Worm (Caenorhabditis elegans): ENCODE results near the gene srt-18.

DNA sequence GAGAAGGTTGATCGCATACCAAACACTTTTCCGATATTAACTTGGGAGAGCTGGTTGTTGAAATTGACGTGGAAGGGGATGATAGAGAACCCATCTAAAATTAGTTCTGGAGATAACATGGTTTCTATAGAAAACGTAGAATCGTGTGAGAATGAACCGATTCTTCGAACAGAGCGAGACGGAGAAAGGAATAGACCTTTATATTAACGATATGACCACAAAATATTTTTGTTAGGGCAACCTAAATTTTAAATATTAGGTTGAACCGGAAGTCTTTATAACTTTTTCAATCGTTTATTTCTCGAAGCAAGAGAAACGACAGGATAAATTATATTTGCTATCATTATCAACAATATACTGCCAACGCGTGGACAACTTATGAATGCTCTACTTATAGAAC, 49.4 kb downstream of the srt-18 start, which contains the start of gene nhr-219:
- no peak for TF ChIP-seq nhr-19 (GFP tag; conservative IDR thresholded peaks at IDR 0.05)
- TF ChIP-seq ztf-11 (tag; optimal IDR thresholded peaks at IDR 0.05), result no peak
- TF ChIP-seq ceh-82 (tag; optimal IDR thresholded peaks at IDR 0.05), result no peak
- no peak for TF ChIP-seq ces-1 (GFP tag; optimal IDR thresholded peaks at IDR 0.05)
- TF ChIP-seq unc-86 (tag; optimal IDR thresholded peaks at IDR 0.05), result no peak
- no peak for TF ChIP-seq lin-15B (tag; optimal IDR thresholded peaks at IDR 0.05)
- TF ChIP-seq skn-1 (tag; optimal IDR thresholded peaks at IDR 0.05), result no peak
- no peak for TF ChIP-seq lsy-2 (tag; optimal IDR thresholded peaks at IDR 0.05)
- TF ChIP-seq nhr-28 (tag; optimal IDR thresholded peaks at IDR 0.05), result no peak
- no peak for TF ChIP-seq zip-4 (GFP tag; optimal IDR thresholded peaks at IDR 0.05)
- TF ChIP-seq zag-1 (tag; optimal IDR thresholded peaks at IDR 0.05), result no peak
